Worm (Caenorhabditis elegans): ENCODE measurements around the gene C54C6.4.

- no peak for TF ChIP-seq him-1 (tag; optimal IDR thresholded peaks at IDR 0.05)
- no peak for TF ChIP-seq dao-5 (tag; optimal IDR thresholded peaks at IDR 0.05)
Measured at ce11 chrIII:3540424-3540823, 13.0 kb upstream of the C54C6.4 start.
